Worm (Caenorhabditis elegans) whole organism, midembryonic: ENCODE measurements around the gene ZC455.1.

Experiments
- T22C8.4 ChIP-seq: fragments of 200-800 bp; sonication (Bioruptor generic); IDR thresholded peaks from 2 replicates; pipeline ENCODE4 v1.3.6; 2022; ENCODE audit warnings: missing genetic modification characterization, missing compliant biosample characterization
- cog-1 ChIP-seq: sonication (generic microtip); optimal IDR thresholded peaks from 2 replicates; lab custom pipeline; 2016; ENCODE audit warnings: missing genetic modification characterization, missing compliant biosample characterization
- flt-1 ChIP-seq: fragments of 200-800 bp; sonication (Bioruptor generic); IDR thresholded peaks from 2 replicates; pipeline ENCODE4 v1.3.6; 2022; ENCODE audit warnings: missing genetic modification characterization, missing compliant biosample characterization
- klf-2 ChIP-seq: fragments of 200-800 bp; sonication (Bioruptor generic); conservative IDR thresholded peaks from 2 replicates; pipeline ENCODE4 v1.3.6; 2022; ENCODE audit warnings: missing genetic modification reagents, missing genetic modification characterization, missing compliant biosample characterization
- med-1 ChIP-seq: sonication (generic microtip); optimal IDR thresholded peaks from 2 replicates; lab custom pipeline; 2017; ENCODE audit warnings: missing genetic modification characterization, mild to moderate bottlenecking, missing compliant biosample characterization, antibody characterized with exemption, missing genetic modification reagents; ENCODE audit not compliant: insufficient read depth
- ref-1 ChIP-seq: fragments of 200-800 bp; sonication (Bioruptor generic); conservative IDR thresholded peaks from 2 replicates; pipeline ENCODE4 v1.3.6; 2022; ENCODE audit warnings: missing genetic modification reagents, missing genetic modification characterization, missing compliant biosample characterization
- tab-1 ChIP-seq: fragments of 200-800 bp; sonication (Bioruptor generic); IDR thresholded peaks from 2 replicates; pipeline ENCODE4 v1.3.6; 2022; ENCODE audit warnings: missing genetic modification characterization, missing compliant biosample characterization
- ztf-23 ChIP-seq: fragments of 200-800 bp; sonication (Bioruptor generic); IDR thresholded peaks from 2 replicates; pipeline ENCODE4 v1.3.6; 2022; ENCODE audit warnings: missing genetic modification reagents, missing genetic modification characterization, missing compliant biosample characterization
- ztf-29 ChIP-seq: fragments of 200-800 bp; sonication (Bioruptor generic); IDR thresholded peaks from 2 replicates; pipeline ENCODE4 v1.3.6; 2022; ENCODE audit warnings: missing genetic modification reagents, missing genetic modification characterization, missing compliant biosample characterization

Gene ZC455.1

ce11 chrV:12773222-12773621 is at the start of gene ZC455.1:
Gene ZC455.1 (plus strand): TSS chrV:12773522.
- TF ChIP-seq flt-1 (GFP tag; lab: Robert Waterston, UW) (no peak), med-1 (GFP tag; lab: Kevin White, UChicago) (no peak), cog-1 (tag; lab: Kevin White, UChicago) (no peak), ref-1 (GFP tag; lab: Robert Waterston, UW) (no peak), ztf-23 (GFP tag; lab: Robert Waterston, UW) (no peak), klf-2 (GFP tag; lab: Robert Waterston, UW) (no peak), tab-1 (no peak), ztf-29 (GFP tag; lab: Robert Waterston, UW) (no peak), T22C8.4 (GFP tag; lab: Robert Waterston, UW) (no peak)

DNA sequence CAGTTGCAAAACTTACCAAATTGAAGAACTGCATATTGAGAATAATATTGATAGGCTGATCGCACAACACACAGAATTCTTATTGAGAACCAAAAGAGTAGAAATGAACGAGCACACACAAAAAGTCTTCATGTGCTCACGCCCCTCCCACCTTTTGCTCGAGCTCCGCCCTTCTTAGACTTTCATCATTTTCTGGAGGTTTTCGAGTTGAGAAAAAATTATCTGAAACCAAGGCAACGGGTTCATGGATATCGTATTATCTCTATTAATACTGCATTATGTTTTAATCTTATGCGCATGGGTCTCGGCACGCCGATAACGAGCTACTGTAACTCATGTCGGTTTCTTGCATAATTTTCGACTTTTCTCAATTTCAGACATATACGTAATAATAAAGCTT is 47.4 kb upstream of the ZC455.1 start, which contains the start of gene R11D1.12:
Gene R11D1.12 (minus strand): TSS at position 101 of the 400 bp plus-strand sequence.
- no peak for TF ChIP-seq med-1 (GFP tag; lab: Kevin White, UChicago)
- TF ChIP-seq ref-1 (GFP tag; lab: Robert Waterston, UW): no peak
- no peak for TF ChIP-seq ztf-23 (GFP tag; lab: Robert Waterston, UW)
- TF ChIP-seq klf-2 (GFP tag; lab: Robert Waterston, UW): no peak
- no peak for TF ChIP-seq flt-1 (GFP tag; lab: Robert Waterston, UW)
- no peak for TF ChIP-seq tab-1
- TF ChIP-seq ztf-29 (GFP tag; lab: Robert Waterston, UW): no peak
- no peak for TF ChIP-seq T22C8.4 (GFP tag; lab: Robert Waterston, UW)
- no peak for TF ChIP-seq cog-1 (tag; lab: Kevin White, UChicago)

DNA sequence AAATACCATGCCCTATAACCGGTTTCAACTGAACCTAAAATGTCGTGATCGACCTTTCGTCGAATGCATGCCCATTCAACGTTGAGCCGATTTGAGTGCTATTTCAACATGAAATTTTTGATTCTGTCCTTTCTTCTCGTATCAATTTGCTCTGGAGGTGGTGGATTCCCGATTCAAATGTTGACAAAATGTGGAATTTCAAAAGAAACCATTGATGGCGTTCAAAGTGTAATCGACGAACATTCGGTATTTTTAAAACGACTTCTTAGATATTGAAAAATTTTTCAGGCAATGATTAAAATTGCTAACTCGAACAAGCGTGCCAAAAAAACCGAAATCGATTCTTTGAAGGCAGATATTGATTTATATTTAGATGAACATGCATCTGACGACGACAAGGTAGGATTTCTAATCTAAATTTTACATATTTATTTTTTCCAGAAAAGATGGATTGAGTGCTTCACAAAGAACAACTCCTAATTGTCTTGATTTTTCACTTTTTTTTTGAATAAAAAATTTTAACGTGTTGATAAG is 46.2 kb upstream of the ZC455.1 start, which contains the start of gene R11D1.13:
Gene R11D1.13 (plus strand): TSS at position 51 of the 534 bp plus-strand sequence.
- TF ChIP-seq ref-1 (GFP tag; lab: Robert Waterston, UW) (no peak), flt-1 (GFP tag; lab: Robert Waterston, UW) (no peak), ztf-29 (GFP tag; lab: Robert Waterston, UW) (no peak), T22C8.4 (GFP tag; lab: Robert Waterston, UW) (no peak), med-1 (GFP tag; lab: Kevin White, UChicago) (no peak), tab-1 (no peak), ztf-23 (GFP tag; lab: Robert Waterston, UW) (no peak), klf-2 (GFP tag; lab: Robert Waterston, UW) (no peak), cog-1 (tag; lab: Kevin White, UChicago) (no peak)

DNA sequence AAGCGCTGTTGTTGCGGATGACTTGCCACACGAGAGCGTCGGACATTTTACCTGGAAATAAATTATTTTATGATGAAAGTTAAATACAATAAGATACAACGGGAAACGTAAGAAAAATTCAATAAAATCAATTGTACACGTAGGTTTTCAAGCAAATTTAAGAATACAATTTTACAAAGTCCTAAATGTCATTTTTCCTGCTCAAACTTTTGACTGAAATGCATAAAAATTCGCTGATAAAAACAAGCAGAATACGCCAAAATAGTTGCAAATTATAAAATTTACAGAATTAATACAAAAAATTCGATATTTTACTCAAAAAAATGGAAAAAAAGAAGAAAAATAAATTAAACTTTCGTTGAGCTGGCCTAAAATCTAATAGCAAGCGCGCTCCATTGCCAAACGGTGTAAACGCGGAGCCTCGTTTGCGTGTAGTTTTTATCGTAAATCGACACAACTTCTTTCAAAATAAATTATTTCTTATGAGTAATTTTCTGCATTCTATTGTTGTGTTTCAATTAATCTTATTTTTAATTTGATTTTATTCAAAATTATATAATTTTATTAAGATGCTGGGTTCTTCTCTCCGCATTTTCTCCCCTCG is 45.2 kb upstream of the ZC455.1 start, which contains the start of the genes rpl-28 and mrpl-49:
Gene rpl-28 (minus strand): TSS at position 51 of the 604 bp plus-strand sequence.
Gene mrpl-49 (plus strand): TSS at position 570 of the 604 bp plus-strand sequence.
- TF ChIP-seq cog-1 (tag; lab: Kevin White, UChicago) (peak; percentile 60), tab-1 (no peak), ztf-23 (GFP tag; lab: Robert Waterston, UW) (peak; percentile 67)

ce11 chrV:12729220-12729619 is 44.1 kb upstream of the ZC455.1 start, which contains the start of gene R11D1.10:
Gene R11D1.10 (plus strand): TSS chrV:12729520.
- TF ChIP-seq cog-1 (tag; lab: Kevin White, UChicago): no peak
- no peak for TF ChIP-seq klf-2 (GFP tag; lab: Robert Waterston, UW)
- no peak for TF ChIP-seq ztf-23 (GFP tag; lab: Robert Waterston, UW)
- TF ChIP-seq flt-1 (GFP tag; lab: Robert Waterston, UW): no peak

- TF ChIP-seq ref-1 (GFP tag; lab: Robert Waterston, UW) (no peak), T22C8.4 (GFP tag; lab: Robert Waterston, UW) (no peak), flt-1 (GFP tag; lab: Robert Waterston, UW) (no peak), tab-1 (no peak)
These were observed 40.6 kb upstream of the ZC455.1 start for ce11 chrV:12732734-12733133.

DNA sequence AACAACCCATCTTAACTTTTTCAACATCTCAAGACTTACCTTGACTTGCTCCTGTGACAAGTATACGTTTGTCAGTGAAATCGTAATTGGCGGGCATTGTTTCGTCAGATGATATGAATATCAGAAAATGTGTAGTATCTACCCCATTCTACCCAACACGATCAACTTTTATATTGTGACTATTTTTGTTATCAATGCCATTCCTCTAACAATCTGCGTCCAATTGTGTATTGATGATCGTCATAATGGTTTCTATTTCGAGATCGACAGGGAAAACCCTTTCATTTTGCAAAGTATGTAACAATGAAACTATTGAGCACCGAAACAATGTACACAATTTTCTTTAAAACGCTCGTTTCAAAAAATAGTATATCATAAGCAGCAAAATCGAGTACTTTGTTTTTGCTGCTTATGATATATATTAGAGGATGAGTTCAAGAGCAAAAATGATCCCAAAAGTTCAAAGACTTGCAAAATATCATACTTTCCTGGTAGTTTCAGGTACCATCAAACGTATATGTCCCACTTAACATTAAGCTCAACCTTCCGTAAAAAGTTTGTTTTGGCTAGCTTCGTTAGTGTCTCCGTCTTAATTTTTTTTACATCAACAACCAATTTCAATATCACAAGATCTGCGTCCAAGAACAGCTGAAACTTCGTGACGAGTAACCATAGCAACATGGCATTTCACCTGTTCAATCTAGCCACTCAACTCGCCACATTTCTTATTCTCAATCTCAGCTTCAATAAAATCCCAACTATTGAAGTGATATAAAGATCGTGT is 39.7 kb upstream of the ZC455.1 start, which contains the start of the genes dhs-21 and xbx-9:
Gene dhs-21 (minus strand): TSS at position 181 of the 784 bp plus-strand sequence.
Gene xbx-9 (plus strand): TSS at position 734 of the 784 bp plus-strand sequence.
- TF ChIP-seq ref-1 (GFP tag; lab: Robert Waterston, UW) (no peak), ztf-23 (GFP tag; lab: Robert Waterston, UW) (no peak), cog-1 (tag; lab: Kevin White, UChicago) (no peak), flt-1 (GFP tag; lab: Robert Waterston, UW) (no peak), med-1 (GFP tag; lab: Kevin White, UChicago) (no peak), ztf-29 (GFP tag; lab: Robert Waterston, UW) (no peak), klf-2 (GFP tag; lab: Robert Waterston, UW) (no peak), T22C8.4 (GFP tag; lab: Robert Waterston, UW) (no peak), tab-1 (no peak)

ce11 chrV:12736166-12736753 is 37.1 kb upstream of the ZC455.1 start, which contains the start of gene cky-1:
Gene cky-1 (plus strand): TSS chrV:12736703.
- TF ChIP-seq tab-1: no peak
- TF ChIP-seq med-1 (GFP tag; lab: Kevin White, UChicago): no peak

DNA sequence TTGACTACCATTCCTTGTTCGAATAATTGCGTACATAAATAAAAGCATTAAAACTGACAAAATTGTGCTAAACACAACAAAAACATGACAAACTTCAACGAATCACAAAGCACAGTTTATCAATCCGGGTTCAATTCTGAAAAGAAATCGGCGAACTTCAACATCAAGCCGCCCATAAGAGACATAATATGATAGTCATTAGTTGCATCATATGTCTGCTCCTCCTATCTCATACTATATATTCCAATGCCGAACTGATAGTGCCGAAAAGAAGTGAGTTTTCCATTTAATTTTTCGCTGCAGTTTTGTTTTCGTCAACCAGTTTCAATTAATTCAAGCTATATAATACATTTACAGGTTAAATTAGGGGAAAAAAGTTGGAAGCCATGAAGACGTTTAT is 31.6 kb upstream of the ZC455.1 start, which contains the start of gene hrg-7:
Gene hrg-7 (plus strand): TSS at position 358 of the 400 bp plus-strand sequence.
- TF ChIP-seq cog-1 (tag; lab: Kevin White, UChicago): no peak
- no peak for TF ChIP-seq ztf-23 (GFP tag; lab: Robert Waterston, UW)
- no peak for TF ChIP-seq ztf-29 (GFP tag; lab: Robert Waterston, UW)
- TF ChIP-seq ref-1 (GFP tag; lab: Robert Waterston, UW): no peak
- no peak for TF ChIP-seq klf-2 (GFP tag; lab: Robert Waterston, UW)
- TF ChIP-seq flt-1 (GFP tag; lab: Robert Waterston, UW): no peak
- no peak for TF ChIP-seq med-1 (GFP tag; lab: Kevin White, UChicago)
- no peak for TF ChIP-seq tab-1
- TF ChIP-seq T22C8.4 (GFP tag; lab: Robert Waterston, UW): no peak
